Fruit fly (Drosophila melanogaster) whole organism, embryonic: ENCODE measurements around the gene CG9649.
A peak's percentile ranks its signal among the peaks of the same experiment; 100 is the strongest.

Source experiments
- Ada2b ChIP-seq: fragments of 200-800 bp; sonication (Bioruptor generic); IDR thresholded peaks from 2 replicates; pipeline ENCODE4 v1.3.6; 2022; ENCODE audit warnings: missing biosample characterization, missing genetic modification characterization
- CG10462 ChIP-seq: fragments of 200-800 bp; sonication (Bioruptor generic); optimal IDR thresholded peaks from 2 replicates; lab custom pipeline; 2016; ENCODE audit warnings: missing biosample characterization, missing genetic modification characterization
- CG11560 ChIP-seq: fragments of 200-800 bp; sonication (Bioruptor generic); IDR thresholded peaks from 3 replicates; pipeline ENCODE4 v1.3.6; 2022; ENCODE audit warnings: missing biosample characterization, missing genetic modification characterization
- CG12299 ChIP-seq: fragments of 200-800 bp; sonication (Bioruptor generic); optimal IDR thresholded peaks from 2 replicates; lab custom pipeline; 2018; ENCODE audit warnings: missing biosample characterization, mild to moderate bottlenecking, missing genetic modification characterization
- CG13296 ChIP-seq: fragments of 200-800 bp; sonication (Bioruptor generic); optimal IDR thresholded peaks from 3 replicates; lab custom pipeline; 2018; ENCODE audit warnings: missing biosample characterization, mild to moderate bottlenecking, missing genetic modification characterization
- CG2120 ChIP-seq: fragments of 200-800 bp; sonication (Bioruptor generic); optimal IDR thresholded peaks from 3 replicates; lab custom pipeline; 2016; ENCODE audit warnings: missing biosample characterization, missing genetic modification characterization
- CG2202 ChIP-seq: fragments of 200-800 bp; sonication (Bioruptor generic); optimal IDR thresholded peaks from 2 replicates; lab custom pipeline; 2018; ENCODE audit warnings: missing biosample characterization, mild to moderate bottlenecking, missing genetic modification characterization
- CG32772 ChIP-seq: fragments of 200-800 bp; sonication (Bioruptor generic); IDR thresholded peaks from 2 replicates; pipeline ENCODE4 v1.3.6; 2022; ENCODE audit warnings: missing biosample characterization, missing genetic modification characterization
- CG43689 ChIP-seq: fragments of 200-800 bp; sonication (Bioruptor generic); IDR thresholded peaks from 2 replicates; pipeline ENCODE4 v1.3.6; 2022; ENCODE audit warnings: missing biosample characterization, missing genetic modification characterization
- CG8944 ChIP-seq: fragments of 200-800 bp; sonication (Bioruptor generic); optimal IDR thresholded peaks from 3 replicates; lab custom pipeline; 2016; ENCODE audit warnings: missing biosample characterization, missing genetic modification characterization
- CG9876 ChIP-seq: fragments of 200-800 bp; sonication (Bioruptor generic); optimal IDR thresholded peaks from 2 replicates; lab custom pipeline; 2016; ENCODE audit warnings: missing biosample characterization, missing genetic modification characterization
- CG9932 ChIP-seq: fragments of 200-800 bp; sonication (Bioruptor generic); IDR thresholded peaks from 2 replicates; pipeline ENCODE4 v1.3.6; 2022; ENCODE audit warnings: missing biosample characterization, missing genetic modification characterization
- D19B ChIP-seq: fragments of 200-800 bp; sonication (Bioruptor generic); optimal IDR thresholded peaks from 2 replicates; lab custom pipeline; 2017; ENCODE audit warnings: missing biosample characterization, mild to moderate bottlenecking, missing genetic modification characterization
- Dad ChIP-seq: fragments of 200-800 bp; sonication (Bioruptor generic); optimal IDR thresholded peaks from 3 replicates; lab custom pipeline; 2016; ENCODE audit warnings: missing biosample characterization, missing genetic modification characterization
- Ets65A ChIP-seq: fragments of 200-800 bp; sonication (Bioruptor generic); peaks from one replicate; lab custom pipeline; 2016; ENCODE audit warnings: missing biosample characterization, missing genetic modification characterization
- Fer1 ChIP-seq: fragments of 200-800 bp; sonication (Bioruptor generic); optimal IDR thresholded peaks from 2 replicates; lab custom pipeline; 2017; ENCODE audit warnings: missing biosample characterization, mild to moderate bottlenecking, missing genetic modification characterization
- Hey ChIP-seq: fragments of 200-800 bp; sonication (Bioruptor generic); optimal IDR thresholded peaks from 3 replicates; lab custom pipeline; 2018; ENCODE audit warnings: missing biosample characterization, mild to moderate bottlenecking, missing genetic modification characterization
- MESR4 ChIP-seq: fragments of 200-800 bp; sonication (Bioruptor generic); optimal IDR thresholded peaks from 2 replicates; lab custom pipeline; 2018; ENCODE audit warnings: missing biosample characterization, mild to moderate bottlenecking, missing genetic modification characterization, moderate library complexity
- Ptx1 ChIP-seq: fragments of 200-800 bp; sonication (Bioruptor generic); IDR thresholded peaks from 2 replicates; pipeline ENCODE4 v1.3.6; 2022; ENCODE audit warnings: missing biosample characterization, missing genetic modification characterization
- Rfx ChIP-seq: fragments of 200-800 bp; sonication (Bioruptor generic); IDR thresholded peaks from 2 replicates; pipeline ENCODE4 v1.3.6; 2022; ENCODE audit warnings: missing biosample characterization, missing genetic modification characterization
- Sox102F ChIP-seq: fragments of 200-800 bp; sonication (Bioruptor generic); optimal IDR thresholded peaks from 2 replicates; lab custom pipeline; 2018; ENCODE audit warnings: missing biosample characterization, mild to moderate bottlenecking, missing genetic modification characterization, moderate library complexity
- gcm ChIP-seq: fragments of 200-800 bp; sonication (Bioruptor generic); optimal IDR thresholded peaks from 2 replicates; lab custom pipeline; 2019; ENCODE audit warnings: missing biosample characterization, mild to moderate bottlenecking, missing genetic modification characterization, moderate library complexity
- lilli ChIP-seq: fragments of 200-800 bp; sonication (Bioruptor generic); optimal IDR thresholded peaks from 3 replicates; lab custom pipeline; 2016; ENCODE audit warnings: missing biosample characterization, missing genetic modification characterization
- org-1 ChIP-seq: fragments of 200-800 bp; sonication (Bioruptor generic); optimal IDR thresholded peaks from 2 replicates; lab custom pipeline; 2017; ENCODE audit warnings: missing biosample characterization, missing genetic modification characterization
- pfk ChIP-seq: fragments of 200-800 bp; sonication (Bioruptor generic); optimal IDR thresholded peaks from 2 replicates; lab custom pipeline; 2018; ENCODE audit warnings: missing biosample characterization, mild to moderate bottlenecking, missing genetic modification characterization, moderate library complexity
- pzg ChIP-seq: fragments of 200-800 bp; sonication (Bioruptor generic); optimal IDR thresholded peaks from 3 replicates; lab custom pipeline; 2018; ENCODE audit warnings: missing biosample characterization, mild to moderate bottlenecking, missing genetic modification characterization, moderate library complexity
- schlank ChIP-seq: fragments of 200-800 bp; sonication (Bioruptor generic); optimal IDR thresholded peaks from 2 replicates; lab custom pipeline; 2018; ENCODE audit warnings: missing biosample characterization, mild to moderate bottlenecking, missing genetic modification characterization
- slbo ChIP-seq: fragments of 200-800 bp; sonication (Bioruptor generic); IDR thresholded peaks from 2 replicates; pipeline ENCODE4 v1.3.6; 2022; ENCODE audit warnings: missing biosample characterization, missing genetic modification characterization
- sr ChIP-seq: fragments of 200-800 bp; sonication (Bioruptor generic); IDR thresholded peaks from 3 replicates; pipeline ENCODE4 v1.3.6; 2022; ENCODE audit warnings: missing biosample characterization, missing genetic modification characterization
- sug ChIP-seq: fragments of 200-800 bp; optimal IDR thresholded peaks from 2 replicates; lab custom pipeline; 2019; ENCODE audit warnings: missing biosample characterization, mild to moderate bottlenecking, missing genetic modification characterization, moderate library complexity
- vfl ChIP-seq: fragments of 200-800 bp; sonication (Bioruptor generic); optimal IDR thresholded peaks from 2 replicates; lab custom pipeline; 2016; ENCODE audit warnings: missing biosample characterization, missing genetic modification characterization
- wor ChIP-seq: fragments of 200-800 bp; sonication (Bioruptor generic); IDR thresholded peaks from 2 replicates; pipeline ENCODE4 v1.3.6; 2022; ENCODE audit warnings: missing biosample characterization, missing genetic modification characterization
- zen ChIP-seq: fragments of 200-800 bp; sonication (Bioruptor generic); optimal IDR thresholded peaks from 3 replicates; lab custom pipeline; 2018; ENCODE audit warnings: missing biosample characterization, mild to moderate bottlenecking, missing genetic modification characterization, moderate library complexity

The CG9649 gene

DNA sequence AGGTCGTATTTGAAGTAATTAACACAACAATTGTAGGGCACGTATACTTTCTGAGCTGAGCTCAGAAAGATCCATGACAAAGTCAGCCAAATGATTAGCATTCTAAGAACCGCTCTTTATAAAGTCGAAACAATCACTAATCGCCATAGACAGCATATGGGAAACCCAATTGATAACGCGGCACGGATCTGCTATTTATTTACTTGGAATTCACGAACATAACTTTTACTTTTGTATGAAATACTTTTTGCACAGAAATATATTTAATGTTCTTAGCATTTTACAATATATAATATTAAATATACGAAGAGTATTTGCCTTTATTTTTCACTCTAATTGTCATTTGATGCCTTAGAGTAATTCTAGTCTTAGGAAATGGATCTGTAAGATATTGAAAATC lies 26.9 kb upstream of the CG9649 start, which contains the start of gene CG43291:
CG43291 (minus strand) TSS at position 101 of the 400 bp plus-strand sequence.
- TF ChIP-seq zen (tag; lab: Kevin White, UChicago) = no peak

DNA sequence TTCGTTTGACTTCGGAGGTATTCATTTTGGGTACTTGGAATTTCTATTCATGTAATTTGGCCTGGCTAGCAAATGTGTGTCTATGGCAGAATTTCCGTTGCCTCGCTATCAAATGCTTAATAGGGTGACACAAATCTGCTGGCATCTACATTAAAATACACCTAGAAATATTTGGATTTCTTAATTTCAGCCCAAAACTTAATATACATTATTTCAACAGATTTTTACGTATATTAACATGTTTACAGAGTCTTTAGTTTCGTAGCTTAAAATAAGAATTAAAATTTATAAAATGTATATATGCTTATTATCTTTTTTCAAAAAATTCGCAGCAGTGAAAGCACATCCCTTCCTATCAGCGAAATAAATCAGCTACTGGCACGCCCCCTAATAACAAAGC lies 11.4 kb upstream of the CG9649 start, which contains the start of gene CG9624:
CG9624 (minus strand) TSS at position 101 of the 400 bp plus-strand sequence.
- TF ChIP-seq Dad (GFP tag; lab: Kevin White, UChicago) (no peak), gcm (GFP tag; lab: Kevin White, UChicago) (no peak), Ada2b (no peak), sr (no peak), CG12299 (tag; lab: Kevin White, UChicago) (no peak)

DNA sequence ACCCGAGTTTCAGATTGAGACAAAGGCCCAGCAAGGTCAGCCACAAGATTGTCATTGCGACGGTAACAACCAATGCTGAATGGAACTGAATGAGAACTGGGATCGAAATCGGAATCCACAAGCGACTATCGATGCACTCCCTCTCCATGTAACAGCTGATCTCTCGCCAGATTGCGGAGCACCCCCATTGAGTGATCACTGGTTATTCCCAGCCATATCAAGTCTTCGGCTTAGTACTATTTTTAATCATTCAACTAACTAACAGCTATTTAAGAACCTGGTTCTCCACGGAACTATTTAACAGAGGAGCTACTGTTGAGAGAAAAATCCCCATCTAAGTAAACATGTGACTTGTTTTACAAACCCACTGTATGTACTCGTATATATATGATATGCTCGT lies 9.0 kb upstream of the CG9649 start, which contains the start of gene CG9631:
CG9631 (minus strand) TSS at position 101 of the 400 bp plus-strand sequence.
- no peak for TF ChIP-seq MESR4 (GFP tag; lab: Kevin White, UChicago)
- TF ChIP-seq CG10462 (GFP tag; lab: Kevin White, UChicago) = no peak
- TF ChIP-seq Ptx1 (GFP tag; lab: Robert Waterston, UW) = no peak
- peak; percentile 6 for TF ChIP-seq Ets65A (GFP tag; lab: Kevin White, UChicago)
- no peak for TF ChIP-seq CG13296
- no peak for TF ChIP-seq pzg (GFP tag; lab: Kevin White, UChicago)

DNA sequence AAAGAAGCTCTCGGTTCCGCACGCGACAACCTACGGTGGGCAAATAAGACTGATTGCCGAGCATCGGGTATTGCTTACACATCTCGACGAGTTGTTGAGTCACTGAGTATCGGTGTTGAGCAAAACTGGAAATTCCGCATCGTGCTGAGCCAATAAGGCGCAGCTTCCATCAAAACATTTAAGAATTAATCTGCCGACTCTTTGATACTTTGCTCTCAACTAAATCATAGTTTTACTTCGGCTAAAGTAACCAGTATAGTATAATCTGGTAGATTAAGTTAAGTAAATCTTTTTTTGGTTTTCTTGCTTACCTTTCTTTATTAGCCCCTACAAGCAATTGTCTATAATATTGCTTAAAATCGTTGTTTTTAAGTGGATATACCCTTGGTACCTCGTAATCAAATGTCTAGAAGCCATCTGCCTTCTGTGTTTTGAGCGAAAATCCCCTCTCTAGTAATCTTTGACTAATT lies 6.5 kb upstream of the CG9649 start, which contains the start of gene Sp212:
Sp212 (minus strand) TSS at position 51 of the 470 bp plus-strand sequence.
- TF ChIP-seq Dad (GFP tag; lab: Kevin White, UChicago) (no peak), D19B (GFP tag; lab: Kevin White, UChicago) (peak; percentile 94), Rfx (GFP tag; lab: Robert Waterston, UW) (peak; percentile 43; the same call in 1 of the 2 replicates), slbo (GFP tag; lab: Robert Waterston, UW) (peak; percentile 32; the same call in 1 of the 2 replicates), vfl (GFP tag; lab: Kevin White, UChicago) (no peak), CG11560 (tag; lab: Robert Waterston, UW) (no peak), CG2202 (tag; lab: Kevin White, UChicago) (no peak), CG2120 (GFP tag; lab: Kevin White, UChicago) (peak; percentile 55), CG9932 (peak; percentile 45; the same call in 1 of the 2 replicates), Ets65A (GFP tag; lab: Kevin White, UChicago) (peak; percentile 49)
- TF ChIP-seq, all 482 proteins: peak for 6

- TF ChIP-seq lilli (GFP tag; lab: Kevin White, UChicago) = no peak
- TF ChIP-seq org-1 (GFP tag; lab: Kevin White, UChicago) = no peak
- TF ChIP-seq Hey = no peak
- no peak for TF ChIP-seq CG32772 (GFP tag; lab: Robert Waterston, UW)
- no peak for TF ChIP-seq sug (tag; lab: Kevin White, UChicago)
- TF ChIP-seq Sox102F = no peak
- TF ChIP-seq schlank (tag; lab: Kevin White, UChicago) = no peak
- TF ChIP-seq wor = no peak
- no peak for TF ChIP-seq Fer1 (GFP tag; lab: Kevin White, UChicago)
- no peak for TF ChIP-seq Rfx (GFP tag; lab: Robert Waterston, UW)
- TF ChIP-seq CG43689 (GFP tag; lab: Robert Waterston, UW) = no peak
Measured at dm6 chr3R:14221484-14221883, 3.8 kb upstream of the CG9649 start, which contains the start of gene CG33109. CG33109 (minus strand) TSS chr3R:14221584.

DNA sequence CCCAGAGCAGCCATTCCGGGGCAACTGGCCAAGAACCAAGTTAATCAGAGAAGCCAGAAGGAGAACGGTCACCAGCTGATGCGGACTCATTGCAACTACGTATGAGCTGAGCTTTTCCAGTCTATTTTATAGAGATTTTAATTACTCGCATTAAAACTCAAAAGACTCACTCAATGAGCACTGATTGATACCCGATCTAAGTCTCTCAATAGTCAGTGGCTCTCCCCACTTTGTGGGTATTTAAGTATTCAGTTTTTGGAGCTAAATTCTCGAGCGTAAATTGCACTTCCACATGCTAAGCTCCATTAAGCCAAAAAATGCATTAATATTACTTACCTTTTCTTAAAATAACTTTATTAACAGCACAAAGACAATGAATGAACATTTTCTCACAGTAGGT lies 2.4 kb upstream of the CG9649 start, which contains the start of gene CG31326:
CG31326 (minus strand) TSS at position 101 of the 400 bp plus-strand sequence.
- no peak for TF ChIP-seq CG9876 (GFP tag; lab: Kevin White, UChicago)
- TF ChIP-seq pfk (GFP tag; lab: Kevin White, UChicago) = no peak
- TF ChIP-seq CG8944 (GFP tag; lab: Kevin White, UChicago) = no peak
